Fruit fly (Drosophila melanogaster): ENCODE results near the gene emei.

Gene emei

DNA sequence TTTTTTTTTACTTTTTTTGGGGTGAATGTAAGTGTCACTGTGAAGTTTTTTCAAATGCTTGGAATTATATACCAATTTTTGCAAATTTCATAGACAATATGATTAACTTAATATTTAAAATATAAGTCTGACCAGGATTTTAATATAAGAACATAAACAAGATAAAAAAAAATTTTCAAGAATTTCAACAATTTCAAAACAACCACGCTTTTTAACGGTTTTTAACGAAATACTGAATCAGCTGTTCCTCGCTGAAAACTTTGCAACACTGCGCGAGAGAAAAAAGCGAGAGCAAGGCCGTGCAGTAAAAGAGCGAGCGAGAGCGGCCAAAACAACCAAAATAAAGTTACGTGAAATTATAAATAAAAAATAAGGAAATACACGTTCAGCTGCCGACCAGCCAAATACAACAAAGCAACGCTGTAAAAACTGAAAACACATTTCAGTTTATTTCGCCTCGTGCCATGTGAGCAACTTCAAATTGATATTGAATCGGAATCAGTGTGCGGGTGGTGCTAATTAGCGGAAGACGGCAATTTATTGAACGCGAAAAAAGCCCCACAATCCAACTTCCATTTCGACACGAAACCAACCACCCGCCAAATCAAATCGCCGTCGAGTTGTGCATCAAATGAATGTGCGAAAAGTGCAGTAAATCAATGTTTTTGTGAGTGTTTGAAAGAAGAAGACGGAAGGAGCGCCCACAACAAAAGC lies 13.1 kb upstream of the emei start, which contains the start of the genes CG46439, Iyd and CG33947 (continued):
- TF ChIP-seq Doc2 (GFP tag; IDR thresholded peaks at IDR 0.05) = no peak
- no peak for TF ChIP-seq CG15011 (GFP tag; optimal IDR thresholded peaks at IDR 0.05)
- TF ChIP-seq Dp (GFP tag; optimal IDR thresholded peaks at IDR 0.05) = peak; percentile 67
- peak; percentile 22 for TF ChIP-seq zfh2 (GFP tag; optimal IDR thresholded peaks at IDR 0.05)
- TF ChIP-seq grau (tag; optimal IDR thresholded peaks at IDR 0.05) = peak; percentile 2
- peak; percentile 89 for TF ChIP-seq Med (GFP tag)
- TF ChIP-seq cwo (GFP tag; optimal IDR thresholded peaks at IDR 0.05) = peak; percentile 28
- no peak for TF ChIP-seq CG9876 (GFP tag; optimal IDR thresholded peaks at IDR 0.05)
- no peak for TF ChIP-seq mirr (GFP tag; optimal IDR thresholded peaks at IDR 0.05)
- no peak for TF ChIP-seq psq (GFP tag; optimal IDR thresholded peaks at IDR 0.05)
- 0 out of 3 replicates have a peak, but pooled peaks have one; percentile 31 for TF ChIP-seq Doc3 (GFP tag; IDR thresholded peaks at IDR 0.05; ENCODE audit: partially characterized antibody)
- TF ChIP-seq CG4730 (GFP tag; IDR thresholded peaks at IDR 0.05) = no peak
- TF ChIP-seq peb (GFP tag; IDR thresholded peaks at IDR 0.05) = no peak
- no peak for TF ChIP-seq Oli (tag; optimal IDR thresholded peaks at IDR 0.05)
- TF ChIP-seq odd (GFP tag; optimal IDR thresholded peaks at IDR 0.05) = no peak
- TF ChIP-seq CG9437 (GFP tag; optimal IDR thresholded peaks at IDR 0.05) = no peak
- TF ChIP-seq CG7839 (tag; optimal IDR thresholded peaks at IDR 0.05) = no peak
- no peak for TF ChIP-seq CG11456 (GFP tag; IDR thresholded peaks at IDR 0.05)
- TF ChIP-seq stwl (tag; optimal IDR thresholded peaks at IDR 0.05) = peak; percentile 70
- no peak for TF ChIP-seq Ets65A (GFP tag)
- 0 out of 3 replicates have a peak, but pooled peaks have one; percentile 16 for TF ChIP-seq CG16813 (GFP tag; IDR thresholded peaks at IDR 0.05; ENCODE audit: partially characterized antibody)
- TF ChIP-seq aop (GFP tag; IDR thresholded peaks at IDR 0.05) = no peak
- no peak for TF ChIP-seq tx (GFP tag; optimal IDR thresholded peaks at IDR 0.05)
- no peak for TF ChIP-seq CG6854 (GFP tag; optimal IDR thresholded peaks at IDR 0.05)
- TF ChIP-seq CG34224 (GFP tag; IDR thresholded peaks at IDR 0.05; ENCODE audit: partially characterized antibody) = peak; percentile 56; the same call in 2 of the 3 replicates
- TF ChIP-seq CG16863 (GFP tag; optimal IDR thresholded peaks at IDR 0.05) = no peak
- no peak for TF ChIP-seq Camta (GFP tag; optimal IDR thresholded peaks at IDR 0.05)
- no peak for TF ChIP-seq CG10431 (GFP tag; optimal IDR thresholded peaks at IDR 0.05)
- no peak for TF ChIP-seq kay (GFP tag; optimal IDR thresholded peaks at IDR 0.05)
- no peak for TF ChIP-seq CG6765 (GFP tag; optimal IDR thresholded peaks at IDR 0.05)
- no peak for TF ChIP-seq D19B (GFP tag; optimal IDR thresholded peaks at IDR 0.05)
- peak; percentile 24 for TF ChIP-seq CG7556 (GFP tag; optimal IDR thresholded peaks at IDR 0.05)
- no peak for TF ChIP-seq ttk (GFP tag; IDR thresholded peaks at IDR 0.05)
- TF ChIP-seq pnt (GFP tag; optimal IDR thresholded peaks at IDR 0.05) = no peak
- peak; percentile 37; the same call in 1 of the 2 replicates for TF ChIP-seq Bgb (GFP tag; IDR thresholded peaks at IDR 0.05; ENCODE audit: partially characterized antibody)
- TF ChIP-seq klu (GFP tag; IDR thresholded peaks at IDR 0.05) = no peak
- peak; percentile 5 for TF ChIP-seq gem (tag; optimal IDR thresholded peaks at IDR 0.05)
- TF ChIP-seq Hmx (GFP tag; optimal IDR thresholded peaks at IDR 0.05) = no peak
- TF ChIP-seq Opbp (GFP tag; IDR thresholded peaks at IDR 0.05; ENCODE audit: partially characterized antibody) = no peak
- TF ChIP-seq Dbx (GFP tag; IDR thresholded peaks at IDR 0.05) = no peak
- TF ChIP-seq lilli (GFP tag; optimal IDR thresholded peaks at IDR 0.05) = no peak
- no peak for TF ChIP-seq CG6791 (GFP tag; IDR thresholded peaks at IDR 0.05; ENCODE audit: partially characterized antibody)
- TF ChIP-seq ind (GFP tag; optimal IDR thresholded peaks at IDR 0.05) = no peak
- TF ChIP-seq GATAe (GFP tag; conservative IDR thresholded peaks at IDR 0.05) = no peak
- TF ChIP-seq Ssrp (tag; optimal IDR thresholded peaks at IDR 0.05) = no peak
- TF ChIP-seq Chrac-16 (GFP tag; optimal IDR thresholded peaks at IDR 0.05) = no peak
- no peak for TF ChIP-seq kah (GFP tag; optimal IDR thresholded peaks at IDR 0.05)
- TF ChIP-seq gsb-n (tag; optimal IDR thresholded peaks at IDR 0.05) = no peak
- TF ChIP-seq hth (optimal IDR thresholded peaks at IDR 0.05) = no peak
- TF ChIP-seq E2f1 (GFP tag; IDR thresholded peaks at IDR 0.05) = peak; percentile 55; the same call in 1 of the 2 replicates
